Worm (Caenorhabditis elegans) whole organism, L3 larva: Measurements from ENCODE around the gene C08G5.7.

Source experiments
- aly-2 ChIP-seq: fragments of 150-350 bp; optimal IDR thresholded peaks from 2 replicates; lab custom pipeline; 2014; ENCODE audit warnings: missing biosample characterization, missing genetic modification characterization
- ama-1 ChIP-seq: fragments of 150-350 bp; optimal IDR thresholded peaks from 2 replicates; lab custom pipeline; 2018
- ceh-16 ChIP-seq: sonication (generic microtip); optimal IDR thresholded peaks from 2 replicates; lab custom pipeline; 2017; ENCODE audit warnings: missing biosample characterization, missing genetic modification characterization
- ceh-82 ChIP-seq: fragments of 150-350 bp; optimal IDR thresholded peaks from 2 replicates; lab custom pipeline; 2014; ENCODE audit warnings: missing biosample characterization, missing genetic modification characterization
- fkh-10 ChIP-seq: sonication (generic microtip); optimal IDR thresholded peaks from 2 replicates; lab custom pipeline; 2017; ENCODE audit warnings: missing biosample characterization, missing genetic modification reagents, missing genetic modification characterization
- lin-39 ChIP-seq: fragments of 150-350 bp; optimal IDR thresholded peaks from 2 replicates; lab custom pipeline; 2018; ENCODE audit warnings: missing biosample characterization, missing genetic modification reagents, missing genetic modification characterization
- mdl-1 ChIP-seq: fragments of 150-350 bp; optimal IDR thresholded peaks from 2 replicates; lab custom pipeline; 2014; ENCODE audit warnings: missing biosample characterization, missing genetic modification characterization
- nfya-1 ChIP-seq: sonication (generic microtip); optimal IDR thresholded peaks from 2 replicates; lab custom pipeline; 2017; ENCODE audit warnings: missing genetic modification characterization, mild to moderate bottlenecking, missing compliant biosample characterization, antibody characterized with exemption, moderate library complexity; ENCODE audit not compliant: insufficient read depth
- nhr-11 ChIP-seq: fragments of 150-350 bp; optimal IDR thresholded peaks from 2 replicates; lab custom pipeline; 2014; ENCODE audit warnings: missing biosample characterization, missing genetic modification characterization
- pha-4 ChIP-seq: fragments of 150-350 bp; optimal IDR thresholded peaks from 2 replicates; lab custom pipeline; 2014; ENCODE audit warnings: missing biosample characterization, missing genetic modification reagents, missing genetic modification characterization
- pqm-1 ChIP-seq: fragments of 150-350 bp; optimal IDR thresholded peaks from 2 replicates; lab custom pipeline; 2017; ENCODE audit warnings: missing biosample characterization, missing genetic modification characterization, inconsistent platforms
- zag-1 ChIP-seq: fragments of 150-350 bp; optimal IDR thresholded peaks from 2 replicates; lab custom pipeline; 2014; ENCODE audit warnings: missing biosample characterization, missing genetic modification characterization
- ztf-11 ChIP-seq: fragments of 150-350 bp; optimal IDR thresholded peaks from 2 replicates; lab custom pipeline; 2014; ENCODE audit warnings: missing biosample characterization, missing genetic modification characterization
- ztf-4 ChIP-seq: fragments of 150-350 bp; optimal IDR thresholded peaks from 2 replicates; lab custom pipeline; 2014; ENCODE audit warnings: missing biosample characterization, missing genetic modification characterization

DNA sequence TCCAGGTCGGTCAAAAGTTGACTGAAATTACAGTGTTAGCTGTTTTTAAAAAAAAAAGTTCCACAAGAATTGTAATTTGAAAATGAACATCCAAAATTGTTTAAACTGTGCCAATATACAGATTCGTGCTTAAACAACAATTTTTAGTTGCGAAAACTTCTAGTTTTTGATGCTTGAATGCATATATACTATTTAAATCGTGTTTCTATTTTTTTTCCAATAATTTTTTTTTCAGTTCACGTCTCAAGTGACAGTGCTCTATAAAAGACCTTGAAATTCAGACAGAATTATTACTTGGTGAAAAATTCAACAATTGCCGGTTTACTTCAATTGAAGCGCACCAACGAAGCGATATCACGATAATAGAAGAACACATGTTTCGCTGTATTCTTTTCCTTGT lies 21.8 kb upstream of the C08G5.7 start, which contains the start of gene F46F5.16:
- TF ChIP-seq aly-2 (tag; lab: Kevin White, UChicago) = no peak
- TF ChIP-seq mdl-1 = no peak
- no peak for TF ChIP-seq ztf-11 (tag; lab: Kevin White, UChicago)
- no peak for TF ChIP-seq ceh-82 (tag; lab: Kevin White, UChicago)
- no peak for TF ChIP-seq zag-1 (tag; lab: Kevin White, UChicago)
- no peak for TF ChIP-seq lin-39 (tag; lab: Kevin White, UChicago)
- no peak for TF ChIP-seq nhr-11 (tag; lab: Kevin White, UChicago)
- no peak for TF ChIP-seq ceh-16 (tag; lab: Kevin White, UChicago)
- TF ChIP-seq nfya-1 (tag; lab: Kevin White, UChicago) = no peak
- no peak for TF ChIP-seq pha-4 (tag; lab: Kevin White, UChicago)
- TF ChIP-seq pqm-1 (tag; lab: Kevin White, UChicago) = no peak
- no peak for TF ChIP-seq fkh-10 (GFP tag; lab: Kevin White, UChicago)
- no peak for TF ChIP-seq ama-1 (lab: Kevin White, UChicago)
- TF ChIP-seq ztf-4 = no peak
